Worm (Caenorhabditis elegans): Measurements from ENCODE around the gene rpap-2.

Gene rpap-2

ce11 chrIII:8937571-8937970 lies 30.2 kb upstream of the rpap-2 start (continued):
- peak; percentile 29 for TF ChIP-seq zip-8 (tag; optimal IDR thresholded peaks at IDR 0.05)
- TF ChIP-seq unc-120 (tag; optimal IDR thresholded peaks at IDR 0.05; ENCODE audit: poor library complexity, severe bottlenecking): peak; percentile 88
- TF ChIP-seq hlh-1 (tag; optimal IDR thresholded peaks at IDR 0.05): peak; percentile 62
- TF ChIP-seq unc-39 (tag; optimal IDR thresholded peaks at IDR 0.05): peak; percentile 66

- TF ChIP-seq tbx-8 (GFP tag; optimal IDR thresholded peaks at IDR 0.05): no peak
- no peak for TF ChIP-seq unc-39 (tag; optimal IDR thresholded peaks at IDR 0.05)
Measured at ce11 chrIII:8944357-8944756, 23.4 kb upstream of the rpap-2 start, which contains the start of gene dhrr-1. dhrr-1 (plus strand) TSS chrIII:8944657.

- no peak for TF ChIP-seq nhr-12 (tag; optimal IDR thresholded peaks at IDR 0.05)
- no peak for TF ChIP-seq nhr-28 (tag; optimal IDR thresholded peaks at IDR 0.05)
- no peak for TF ChIP-seq mab-5 (tag; optimal IDR thresholded peaks at IDR 0.05)
- no peak for TF ChIP-seq pha-4 (tag; optimal IDR thresholded peaks at IDR 0.05)
- no peak for TF ChIP-seq mep-1 (tag; optimal IDR thresholded peaks at IDR 0.05)
- no peak for TF ChIP-seq elt-3 (tag; optimal IDR thresholded peaks at IDR 0.05)
- no peak for TF ChIP-seq hlh-1 (tag; optimal IDR thresholded peaks at IDR 0.05)
- TF ChIP-seq mls-2 (tag; optimal IDR thresholded peaks at IDR 0.05): no peak
- TF ChIP-seq elt-1 (tag; optimal IDR thresholded peaks at IDR 0.05; ENCODE audit: borderline replicate concordance, insufficient read depth): no peak
- TF ChIP-seq bed-3 (GFP tag; optimal IDR thresholded peaks at IDR 0.05): no peak
- no peak for TF ChIP-seq cnd-1 (tag; optimal IDR thresholded peaks at IDR 0.05)
- no peak for TF ChIP-seq zip-8 (tag; optimal IDR thresholded peaks at IDR 0.05)
- no peak for TF ChIP-seq blmp-1 (tag; optimal IDR thresholded peaks at IDR 0.05)
Measured at ce11 chrIII:8946285-8946684, 21.5 kb upstream of the rpap-2 start.

- TF ChIP-seq lin-13 (tag; optimal IDR thresholded peaks at IDR 0.05) (no peak), ceh-83 (GFP tag; optimal IDR thresholded peaks at IDR 0.05) (no peak), pha-4 (tag; optimal IDR thresholded peaks at IDR 0.05) (no peak), unc-120 (tag; optimal IDR thresholded peaks at IDR 0.05; ENCODE audit: poor library complexity, severe bottlenecking) (no peak), drap-1 (GFP tag; optimal IDR thresholded peaks at IDR 0.05) (no peak), elt-3 (tag; optimal IDR thresholded peaks at IDR 0.05) (no peak)
Measured at ce11 chrIII:8949147-8949546, 18.6 kb upstream of the rpap-2 start.

- TF ChIP-seq mep-1 (tag; optimal IDR thresholded peaks at IDR 0.05): no peak
- no peak for TF ChIP-seq unc-120 (tag; optimal IDR thresholded peaks at IDR 0.05; ENCODE audit: poor library complexity, severe bottlenecking)
- no peak for TF ChIP-seq bed-3 (GFP tag; optimal IDR thresholded peaks at IDR 0.05)
- TF ChIP-seq drap-1 (GFP tag; optimal IDR thresholded peaks at IDR 0.05): no peak
- TF ChIP-seq elt-3 (tag; optimal IDR thresholded peaks at IDR 0.05): no peak
- no peak for TF ChIP-seq lin-32 (GFP tag; optimal IDR thresholded peaks at IDR 0.05)
- TF ChIP-seq ceh-43 (GFP tag; optimal IDR thresholded peaks at IDR 0.05): no peak
- no peak for TF ChIP-seq ces-1 (GFP tag; optimal IDR thresholded peaks at IDR 0.05)
- no peak for TF ChIP-seq lsy-2 (tag; optimal IDR thresholded peaks at IDR 0.05)
- TF ChIP-seq lin-13 (tag; optimal IDR thresholded peaks at IDR 0.05): no peak
- TF ChIP-seq snpc-4 (tag; optimal IDR thresholded peaks at IDR 0.05): no peak
- no peak for TF ChIP-seq unc-62 (GFP tag; optimal IDR thresholded peaks at IDR 0.05)
- no peak for TF ChIP-seq M03D4.4 (tag; optimal IDR thresholded peaks at IDR 0.05)
- no peak for TF ChIP-seq ceh-83 (GFP tag; optimal IDR thresholded peaks at IDR 0.05)
- no peak for TF ChIP-seq tbx-8 (GFP tag; optimal IDR thresholded peaks at IDR 0.05)
- no peak for TF ChIP-seq flh-1 (GFP tag; optimal IDR thresholded peaks at IDR 0.05)
- no peak for TF ChIP-seq nhr-2 (tag; optimal IDR thresholded peaks at IDR 0.05)
- no peak for TF ChIP-seq nhr-28 (tag; optimal IDR thresholded peaks at IDR 0.05)
Measured at ce11 chrIII:8955536-8955935, 12.2 kb upstream of the rpap-2 start.

- TF ChIP-seq sptf-1 (tag; optimal IDR thresholded peaks at IDR 0.05) (no peak), nhr-12 (tag; optimal IDR thresholded peaks at IDR 0.05) (no peak), lin-13 (tag; optimal IDR thresholded peaks at IDR 0.05) (peak; percentile 23), mep-1 (tag; optimal IDR thresholded peaks at IDR 0.05) (peak; percentile 69), ces-1 (GFP tag; optimal IDR thresholded peaks at IDR 0.05) (peak; percentile 64), lsy-2 (tag; optimal IDR thresholded peaks at IDR 0.05) (peak; percentile 94), pha-4 (tag; optimal IDR thresholded peaks at IDR 0.05) (peak; percentile 15), ceh-39 (tag; optimal IDR thresholded peaks at IDR 0.05) (peak; percentile 97), nhr-28 (tag; optimal IDR thresholded peaks at IDR 0.05) (no peak)
Measured at ce11 chrIII:8956146-8956646, 11.6 kb upstream of the rpap-2 start, which contains the start of the genes ZK643.5 and ZK643.2. ZK643.5 (minus strand) TSS chrIII:8956196. ZK643.2 (plus strand) TSS chrIII:8956540.
